Worm (Caenorhabditis elegans) whole organism, mixed stage, embryonic: ENCODE results near the gene moc-1.

Source experiments
- bed-3 ChIP-seq: fragments of 200-800 bp; sonication (Bioruptor generic); optimal IDR thresholded peaks from 3 replicates; lab custom pipeline; 2018; ENCODE audit warnings: mild to moderate bottlenecking, missing genetic modification characterization, moderate library complexity, missing compliant biosample characterization
- blmp-1 ChIP-seq: fragments of 150-350 bp; optimal IDR thresholded peaks from 2 replicates; lab custom pipeline; 2014; ENCODE audit warnings: missing biosample characterization, missing genetic modification characterization
- ceh-39 ChIP-seq: fragments of 150-350 bp; optimal IDR thresholded peaks from 2 replicates; lab custom pipeline; 2014; ENCODE audit warnings: missing biosample characterization, missing genetic modification characterization
- ceh-43 ChIP-seq: fragments of 200-800 bp; sonication (Bioruptor generic); optimal IDR thresholded peaks from 2 replicates; lab custom pipeline; 2018; ENCODE audit warnings: mild to moderate bottlenecking, missing genetic modification characterization, moderate library complexity, missing compliant biosample characterization
- ceh-83 ChIP-seq: fragments of 200-800 bp; sonication (Bioruptor generic); optimal IDR thresholded peaks from 2 replicates; lab custom pipeline; 2018; ENCODE audit warnings: mild to moderate bottlenecking, missing genetic modification characterization, missing compliant biosample characterization
- ces-1 ChIP-seq: fragments of 150-350 bp; optimal IDR thresholded peaks from 2 replicates; lab custom pipeline; 2014; ENCODE audit warnings: missing biosample characterization, missing genetic modification reagents, missing genetic modification characterization
- cnd-1 ChIP-seq: fragments of 200-800 bp; sonication (Bioruptor generic); optimal IDR thresholded peaks from 2 replicates; lab custom pipeline; 2018; ENCODE audit warnings: mild to moderate bottlenecking, missing genetic modification characterization, missing compliant biosample characterization
- drap-1 ChIP-seq: fragments of 200-800 bp; sonication (Bioruptor generic); optimal IDR thresholded peaks from 3 replicates; lab custom pipeline; 2018; ENCODE audit warnings: mild to moderate bottlenecking, missing genetic modification characterization, missing compliant biosample characterization
- elt-3 ChIP-seq: fragments of 150-350 bp; optimal IDR thresholded peaks from 2 replicates; lab custom pipeline; 2014; ENCODE audit warnings: missing biosample characterization, missing genetic modification characterization
- flh-1 ChIP-seq: fragments of 200-800 bp; sonication (Bioruptor generic); optimal IDR thresholded peaks from 2 replicates; lab custom pipeline; 2018; ENCODE audit warnings: mild to moderate bottlenecking, missing genetic modification characterization, moderate library complexity, missing compliant biosample characterization
- ham-2 ChIP-seq: fragments of 200-800 bp; sonication (Bioruptor generic); optimal IDR thresholded peaks from 2 replicates; lab custom pipeline; 2018; ENCODE audit warnings: mild to moderate bottlenecking, missing genetic modification characterization, missing compliant biosample characterization
- hlh-1 ChIP-seq: fragments of 150-350 bp; optimal IDR thresholded peaks from 2 replicates; lab custom pipeline; 2014; ENCODE audit warnings: missing biosample characterization, missing genetic modification reagents, missing genetic modification characterization
- lin-13 ChIP-seq: fragments of 150-350 bp; optimal IDR thresholded peaks from 2 replicates; lab custom pipeline; 2014; ENCODE audit warnings: missing biosample characterization, missing genetic modification characterization
- lin-32 ChIP-seq: fragments of 200-800 bp; sonication (Bioruptor generic); optimal IDR thresholded peaks from 2 replicates; lab custom pipeline; 2018; ENCODE audit warnings: mild to moderate bottlenecking, missing genetic modification characterization, missing compliant biosample characterization
- lsy-2 ChIP-seq: fragments of 150-350 bp; optimal IDR thresholded peaks from 2 replicates; lab custom pipeline; 2014; ENCODE audit warnings: missing biosample characterization, missing genetic modification characterization
- mab-5 ChIP-seq: fragments of 150-350 bp; optimal IDR thresholded peaks from 2 replicates; lab custom pipeline; 2014; ENCODE audit warnings: missing biosample characterization, missing genetic modification characterization
- mep-1 ChIP-seq: fragments of 150-350 bp; optimal IDR thresholded peaks from 2 replicates; lab custom pipeline; 2017; ENCODE audit warnings: missing biosample characterization, missing genetic modification reagents, missing genetic modification characterization, inconsistent platforms
- mls-2 ChIP-seq: sonication (generic microtip); optimal IDR thresholded peaks from 2 replicates; lab custom pipeline; 2016; ENCODE audit warnings: mild to moderate bottlenecking, missing genetic modification characterization, moderate library complexity, missing compliant biosample characterization
- nhr-12 ChIP-seq: fragments of 150-350 bp; optimal IDR thresholded peaks from 2 replicates; lab custom pipeline; 2014; ENCODE audit warnings: missing biosample characterization, missing genetic modification characterization
- nhr-2 ChIP-seq: fragments of 150-350 bp; optimal IDR thresholded peaks from 2 replicates; lab custom pipeline; 2014; ENCODE audit warnings: missing biosample characterization, missing genetic modification characterization
- nhr-28 ChIP-seq: fragments of 150-350 bp; optimal IDR thresholded peaks from 2 replicates; lab custom pipeline; 2014; ENCODE audit warnings: missing biosample characterization, missing genetic modification characterization
- nhr-76 ChIP-seq: sonication (generic microtip); optimal IDR thresholded peaks from 2 replicates; lab custom pipeline; 2017; ENCODE audit warnings: missing biosample characterization, missing genetic modification characterization
- sem-2 ChIP-seq: fragments of 200-800 bp; sonication (Bioruptor generic); optimal IDR thresholded peaks from 2 replicates; lab custom pipeline; 2018; ENCODE audit warnings: mild to moderate bottlenecking, missing genetic modification characterization, missing compliant biosample characterization
- snpc-4 ChIP-seq: fragments of 150-350 bp; optimal IDR thresholded peaks from 2 replicates; lab custom pipeline; 2014; ENCODE audit warnings: missing biosample characterization, missing genetic modification characterization
- sptf-1 ChIP-seq: sonication (generic microtip); optimal IDR thresholded peaks from 2 replicates; lab custom pipeline; 2017; ENCODE audit warnings: mild to moderate bottlenecking, missing genetic modification characterization, moderate library complexity, missing compliant biosample characterization
- unc-120 ChIP-seq: sonication (generic microtip); optimal IDR thresholded peaks from 2 replicates; lab custom pipeline; 2017; ENCODE audit warnings: missing genetic modification characterization, missing compliant biosample characterization; ENCODE audit not compliant: poor library complexity, severe bottlenecking
- unc-39 ChIP-seq: fragments of 150-350 bp; optimal IDR thresholded peaks from 2 replicates; lab custom pipeline; 2014; ENCODE audit warnings: missing biosample characterization, missing genetic modification characterization
- unc-62 ChIP-seq: fragments of 150-350 bp; optimal IDR thresholded peaks from 2 replicates; lab custom pipeline; 2014; ENCODE audit warnings: missing biosample characterization, missing genetic modification reagents, missing genetic modification characterization
- zip-8 ChIP-seq: fragments of 150-350 bp; optimal IDR thresholded peaks from 2 replicates; lab custom pipeline; 2014; ENCODE audit warnings: missing biosample characterization, missing genetic modification characterization
- ztf-11 ChIP-seq: fragments of 150-350 bp; optimal IDR thresholded peaks from 2 replicates; lab custom pipeline; 2014; ENCODE audit warnings: missing biosample characterization, missing genetic modification characterization

The moc-1 gene

ce11 chrX:10138494-10138893 is at the start of gene moc-1:
moc-1 (minus strand) TSS chrX:10138620.
- TF ChIP-seq unc-120 (tag; lab: Kevin White, UChicago), result no peak
- TF ChIP-seq, all 35 proteins: peak for 0

DNA sequence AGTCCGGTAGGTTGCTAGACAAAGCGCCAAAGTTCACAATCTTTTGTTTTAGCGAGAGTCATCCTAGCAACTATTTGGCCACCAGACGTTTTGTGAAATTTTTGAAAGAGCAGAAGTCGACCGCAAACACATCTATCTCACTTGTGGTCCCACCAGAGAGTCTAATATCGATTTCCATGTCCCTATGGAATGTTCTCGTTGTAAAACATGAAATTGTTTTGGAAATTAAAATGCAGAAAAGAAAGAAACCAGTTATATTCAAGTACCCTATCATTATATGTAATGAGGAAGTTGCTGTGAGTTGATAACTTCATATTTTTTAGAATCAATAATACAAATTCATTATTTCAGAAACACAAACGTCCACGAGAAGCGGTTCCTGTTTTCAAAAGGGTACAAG is 46.3 kb upstream of the moc-1 start:
- TF ChIP-seq bed-3 (GFP tag; lab: Kevin White, UChicago) (no peak), cnd-1 (tag; lab: Kevin White, UChicago) (no peak), ces-1 (GFP tag; lab: Kevin White, UChicago) (no peak), ceh-43 (no peak), ceh-39 (no peak), sem-2 (GFP tag; lab: Kevin White, UChicago) (no peak), sptf-1 (tag; lab: Kevin White, UChicago) (no peak), zip-8 (tag; lab: Kevin White, UChicago) (no peak), flh-1 (no peak), hlh-1 (tag; lab: Kevin White, UChicago) (no peak), unc-39 (tag; lab: Kevin White, UChicago) (no peak), nhr-28 (tag; lab: Kevin White, UChicago) (no peak), blmp-1 (tag; lab: Kevin White, UChicago) (no peak), nhr-2 (no peak), ham-2 (GFP tag; lab: Kevin White, UChicago) (no peak), drap-1 (GFP tag; lab: Kevin White, UChicago) (no peak), lsy-2 (tag; lab: Kevin White, UChicago) (no peak)

DNA sequence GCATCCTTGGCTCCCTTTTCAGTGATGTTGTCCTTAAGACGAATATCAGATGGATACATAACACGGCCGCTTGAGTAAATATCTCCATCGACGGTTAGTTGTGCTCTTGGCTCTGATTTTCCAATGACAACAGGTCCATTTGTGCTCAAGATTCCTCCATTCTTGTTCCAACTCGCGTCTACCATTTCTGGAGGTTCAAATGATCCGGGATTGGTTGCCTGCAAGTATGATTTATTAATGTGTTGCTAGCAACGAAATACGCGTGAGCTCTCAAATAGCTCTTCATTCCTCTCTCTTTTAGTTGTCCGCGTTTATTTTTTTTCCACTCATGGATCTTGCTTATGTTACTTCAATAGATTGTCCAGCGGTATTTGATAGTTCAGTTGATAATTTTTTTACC is 45.3 kb upstream of the moc-1 start, which contains the start of gene arrd-28:
Gene arrd-28 (plus strand): TSS at position 301 of the 400 bp plus-strand sequence.
- TF ChIP-seq mep-1 (tag; lab: Kevin White, UChicago), result no peak
- no peak for TF ChIP-seq lin-13 (tag; lab: Kevin White, UChicago)
- no peak for TF ChIP-seq ztf-11 (tag; lab: Kevin White, UChicago)
- no peak for TF ChIP-seq hlh-1 (tag; lab: Kevin White, UChicago)
- no peak for TF ChIP-seq ham-2 (GFP tag; lab: Kevin White, UChicago)
- TF ChIP-seq unc-39 (tag; lab: Kevin White, UChicago), result no peak
- TF ChIP-seq mls-2, result no peak
- TF ChIP-seq drap-1 (GFP tag; lab: Kevin White, UChicago), result no peak
- TF ChIP-seq, all 35 proteins: peak for 0

DNA sequence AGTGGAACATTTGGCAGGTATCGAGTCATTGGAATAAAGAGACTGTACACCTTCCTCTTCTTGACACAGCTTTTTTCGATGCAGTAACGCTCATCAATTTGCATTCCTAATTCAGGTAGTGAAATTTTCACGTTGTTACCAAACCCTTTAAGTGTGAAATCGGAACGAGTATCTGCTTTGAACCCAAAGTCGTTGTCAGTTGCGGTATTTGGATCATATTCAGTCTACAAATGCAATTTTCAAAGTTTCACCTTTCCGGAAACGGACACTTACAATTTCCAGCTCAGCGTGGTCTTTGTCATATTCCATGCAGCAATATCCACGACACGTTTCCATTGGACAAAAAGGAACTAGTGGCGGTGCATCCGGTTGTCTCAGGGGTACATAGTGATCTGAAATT is 44.2 kb upstream of the moc-1 start:
- TF ChIP-seq nhr-76 (tag; lab: Kevin White, UChicago) (no peak), ceh-43 (no peak), sptf-1 (tag; lab: Kevin White, UChicago) (no peak), zip-8 (tag; lab: Kevin White, UChicago) (no peak), unc-120 (tag; lab: Kevin White, UChicago) (no peak)

DNA sequence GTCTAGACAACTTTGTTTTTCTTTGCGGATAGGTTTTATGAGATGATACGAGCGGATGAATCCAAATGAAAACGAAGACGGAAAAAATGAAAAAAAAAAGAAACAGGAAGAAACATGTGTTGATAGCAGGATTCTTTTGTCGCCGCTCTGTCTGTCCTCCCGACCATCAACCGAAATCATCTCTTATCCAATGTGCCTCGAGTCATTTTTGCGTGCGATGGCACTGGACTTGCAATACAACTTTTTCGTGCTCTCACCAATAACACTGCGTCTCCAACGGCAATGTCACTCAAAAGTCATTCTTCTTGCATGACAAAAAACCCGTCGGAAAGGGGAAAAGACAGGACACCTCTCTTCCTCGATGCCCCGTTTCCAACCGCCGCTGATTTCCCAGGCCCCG is 37.9 kb upstream of the moc-1 start, which contains the start of gene ncs-4:
Gene ncs-4 (plus strand): TSS at position 227 of the 400 bp plus-strand sequence.
- TF ChIP-seq unc-62 (GFP tag; lab: Kevin White, UChicago) (peak; percentile 31), nhr-12 (tag; lab: Kevin White, UChicago) (no peak), unc-120 (tag; lab: Kevin White, UChicago) (peak; percentile 52), sem-2 (GFP tag; lab: Kevin White, UChicago) (no peak), cnd-1 (tag; lab: Kevin White, UChicago) (no peak), nhr-76 (tag; lab: Kevin White, UChicago) (no peak), ceh-83 (GFP tag; lab: Kevin White, UChicago) (no peak)

- TF ChIP-seq mls-2 (no peak), ceh-39 (no peak), flh-1 (no peak), zip-8 (tag; lab: Kevin White, UChicago) (no peak), blmp-1 (tag; lab: Kevin White, UChicago) (no peak), unc-39 (tag; lab: Kevin White, UChicago) (no peak), mep-1 (tag; lab: Kevin White, UChicago) (no peak), drap-1 (GFP tag; lab: Kevin White, UChicago) (no peak), sem-2 (GFP tag; lab: Kevin White, UChicago) (no peak), ztf-11 (tag; lab: Kevin White, UChicago) (no peak), mab-5 (tag; lab: Kevin White, UChicago) (no peak), bed-3 (GFP tag; lab: Kevin White, UChicago) (no peak), nhr-2 (no peak), lin-32 (GFP tag; lab: Kevin White, UChicago) (no peak), snpc-4 (tag; lab: Kevin White, UChicago) (no peak), unc-62 (GFP tag; lab: Kevin White, UChicago) (no peak), nhr-12 (tag; lab: Kevin White, UChicago) (no peak), lin-13 (tag; lab: Kevin White, UChicago) (no peak), elt-3 (no peak), ceh-43 (no peak)
Observed at ce11 chrX:10174683-10175082, 36.3 kb upstream of the moc-1 start, which contains the start of gene C07A4.3. C07A4.3 (plus strand) TSS chrX:10174983.
